Worm (Caenorhabditis elegans): ENCODE results near the gene srx-47.

- no peak for TF ChIP-seq ama-1 (optimal IDR thresholded peaks at IDR 0.05)
- TF ChIP-seq pqm-1 (tag; optimal IDR thresholded peaks at IDR 0.05), result no peak
- TF ChIP-seq zip-5 (tag; optimal IDR thresholded peaks at IDR 0.05), result no peak
- no peak for TF ChIP-seq ttx-3 (tag; optimal IDR thresholded peaks at IDR 0.05)
- TF ChIP-seq madf-2 (tag; optimal IDR thresholded peaks at IDR 0.05), result no peak
- TF ChIP-seq dmd-4 (tag; optimal IDR thresholded peaks at IDR 0.05; ENCODE audit: borderline replicate concordance), result no peak
- no peak for TF ChIP-seq elt-2 (tag; optimal IDR thresholded peaks at IDR 0.05)
- TF ChIP-seq pha-4 (tag; optimal IDR thresholded peaks at IDR 0.05), result no peak
- no peak for TF ChIP-seq dve-1 (tag; optimal IDR thresholded peaks at IDR 0.05)
- no peak for TF ChIP-seq ref-2 (tag; optimal IDR thresholded peaks at IDR 0.05)
These were observed 28.5 kb downstream of the srx-47 start, which contains the start of gene E02C12.10 for ce11 chrV:9378335-9378734.
